Fruit fly (Drosophila melanogaster): ENCODE results near the gene CG32640.

The CG32640 gene

DNA sequence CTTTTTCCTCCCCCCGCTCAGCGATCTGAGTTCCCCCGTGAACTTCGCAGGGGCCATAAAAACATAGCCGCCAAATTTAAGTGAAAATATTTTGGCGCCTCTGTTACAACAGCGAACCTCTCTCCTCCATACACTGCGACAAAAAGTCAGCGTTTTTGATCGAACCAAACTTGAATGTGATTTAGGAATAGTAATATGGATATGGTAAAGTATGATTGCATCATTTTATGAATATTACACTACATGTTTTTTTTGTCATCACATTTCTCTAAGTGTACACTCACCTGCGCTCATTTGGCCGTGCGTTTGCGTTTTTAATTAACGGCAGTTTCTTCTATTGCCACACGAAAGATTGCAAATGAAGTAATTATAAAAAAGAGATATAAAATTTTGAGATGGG is 42.1 kb upstream of the CG32640 start (continued):
- TF ChIP-seq Dll (GFP tag; IDR thresholded peaks at IDR 0.05; ENCODE audit: partially characterized antibody) (no peak), Sin3A (optimal IDR thresholded peaks at IDR 0.05) (no peak), CG14860 (GFP tag; IDR thresholded peaks at IDR 0.05; ENCODE audit: partially characterized antibody) (no peak), Trl (optimal IDR thresholded peaks at IDR 0.05) (no peak), Trl (GFP tag; optimal IDR thresholded peaks at IDR 0.05) (no peak), CG9727 (GFP tag; optimal IDR thresholded peaks at IDR 0.05) (peak; percentile 38), tgo (GFP tag; IDR thresholded peaks at IDR 0.05) (peak; percentile 60; the same call in 2 of the 3 replicates), Aef1 (GFP tag; IDR thresholded peaks at IDR 0.05) (peak; percentile 48; the same call in 1 of the 3 replicates), gro (GFP tag; optimal IDR thresholded peaks at IDR 0.05) (no peak), sqz (GFP tag; optimal IDR thresholded peaks at IDR 0.05) (peak; percentile 39), CG14965 (GFP tag; optimal IDR thresholded peaks at IDR 0.05; ENCODE audit: borderline replicate concordance) (no peak), Hey (tag; optimal IDR thresholded peaks at IDR 0.05) (no peak), CG6791 (GFP tag; IDR thresholded peaks at IDR 0.05; ENCODE audit: partially characterized antibody) (no peak), HLH3B (GFP tag; IDR thresholded peaks at IDR 0.05) (peak; percentile 71), CG17359 (tag; optimal IDR thresholded peaks at IDR 0.05) (peak; percentile 83), ci (GFP tag; IDR thresholded peaks at IDR 0.05) (peak; percentile 88), crp (GFP tag; optimal IDR thresholded peaks at IDR 0.05) (no peak), B-H2 (GFP tag; optimal IDR thresholded peaks at IDR 0.05) (no peak), tin (GFP tag; optimal IDR thresholded peaks at IDR 0.05) (peak; percentile 56), Nf-YA (GFP tag; IDR thresholded peaks at IDR 0.05) (no peak), CG5245 (GFP tag; optimal IDR thresholded peaks at IDR 0.05) (peak; percentile 47), ase (GFP tag; IDR thresholded peaks at IDR 0.05) (peak; percentile 62; the same call in 1 of the 3 replicates), CG7372 (GFP tag; IDR thresholded peaks at IDR 0.05) (no peak), H2.0 (GFP tag; IDR thresholded peaks at IDR 0.05) (peak; percentile 37; the same call in 1 of the 2 replicates), zfh2 (GFP tag; optimal IDR thresholded peaks at IDR 0.05) (peak; percentile 42), salm (tag; optimal IDR thresholded peaks at IDR 0.05) (peak; percentile 20), Oaz (GFP tag; IDR thresholded peaks at IDR 0.05) (peak; percentile 29; the same call in 1 of the 2 replicates), pros (GFP tag; optimal IDR thresholded peaks at IDR 0.05) (no peak), crc (GFP tag; optimal IDR thresholded peaks at IDR 0.05) (no peak), toy (GFP tag; IDR thresholded peaks at IDR 0.05) (no peak), CG4328 (GFP tag; optimal IDR thresholded peaks at IDR 0.05) (no peak), odd (GFP tag; optimal IDR thresholded peaks at IDR 0.05) (no peak), CG1024 (GFP tag; IDR thresholded peaks at IDR 0.05) (0 out of 2 replicates have a peak, but pooled peaks have one; percentile 30), ham (GFP tag; IDR thresholded peaks at IDR 0.05) (no peak), so (GFP tag; IDR thresholded peaks at IDR 0.05) (peak; percentile 45; the same call in 1 of the 3 replicates), HmgZ (tag; optimal IDR thresholded peaks at IDR 0.05) (no peak), CG5953 (GFP tag; IDR thresholded peaks at IDR 0.05) (peak; percentile 39; the same call in 1 of the 2 replicates), Ada2b (GFP tag; IDR thresholded peaks at IDR 0.05) (peak; percentile 65), CG7271 (tag; optimal IDR thresholded peaks at IDR 0.05) (no peak), disco-r (GFP tag; optimal IDR thresholded peaks at IDR 0.05) (peak; percentile 19), Doc2 (GFP tag; IDR thresholded peaks at IDR 0.05) (0 out of 2 replicates have a peak, but pooled peaks have one; percentile 33), Eip74EF (GFP tag; optimal IDR thresholded peaks at IDR 0.05) (peak in 1 of 2 experiments; percentile 2), pnt (GFP tag; optimal IDR thresholded peaks at IDR 0.05) (peak; percentile 47), nom (GFP tag; optimal IDR thresholded peaks at IDR 0.05) (no peak), maf-S (GFP tag; optimal IDR thresholded peaks at IDR 0.05) (no peak), Optix (GFP tag; IDR thresholded peaks at IDR 0.05) (peak; percentile 61; the same call in 2 of the 3 replicates), Nf-YC (tag; optimal IDR thresholded peaks at IDR 0.05) (no peak), klu (GFP tag; IDR thresholded peaks at IDR 0.05) (no peak), Bgb (GFP tag; IDR thresholded peaks at IDR 0.05; ENCODE audit: partially characterized antibody) (no peak), sim (GFP tag; IDR thresholded peaks at IDR 0.05) (peak; percentile 40; the same call in 1 of the 2 replicates), vfl (GFP tag; optimal IDR thresholded peaks at IDR 0.05) (no peak), bcd (GFP tag; optimal IDR thresholded peaks at IDR 0.05) (peak; percentile 52)

All from whole organism, embryonic.